Worm (Caenorhabditis elegans) whole organism, young adult: ENCODE data around the gene srw-129.
A peak's percentile ranks its signal among the peaks of the same experiment; 100 is the strongest.

ENCODE experiments used
- F37B4.10 ChIP-seq: fragments of 200-800 bp; sonication (Bioruptor generic); IDR thresholded peaks from 2 replicates; pipeline ENCODE4 v1.3.6; 2022; ENCODE audit warnings: missing genetic modification characterization, missing compliant biosample characterization
- F49E8.2 ChIP-seq: sonication (generic microtip); optimal IDR thresholded peaks from 3 replicates; lab custom pipeline; 2017; ENCODE audit warnings: missing genetic modification characterization, mild to moderate bottlenecking, missing compliant biosample characterization, antibody characterized with exemption, moderate library complexity; ENCODE audit not compliant: insufficient read depth
- F52B5.7 ChIP-seq: sonication (generic microtip); optimal IDR thresholded peaks from 2 replicates; lab custom pipeline; 2016; ENCODE audit warnings: mild to moderate bottlenecking, missing genetic modification characterization, missing compliant biosample characterization
- K11D2.4 ChIP-seq: fragments of 200-800 bp; sonication (Bioruptor generic); IDR thresholded peaks from 2 replicates; pipeline ENCODE4 v1.3.6; 2022; ENCODE audit warnings: missing genetic modification reagents, missing genetic modification characterization, missing compliant biosample characterization
- akir-1 ChIP-seq: fragments of 200-800 bp; sonication (Bioruptor generic); optimal IDR thresholded peaks from 2 replicates; lab custom pipeline; 2018; ENCODE audit warnings: mild to moderate bottlenecking, missing genetic modification characterization, moderate library complexity, missing compliant biosample characterization
- attf-3 ChIP-seq: fragments of 200-800 bp; sonication (Bioruptor generic); conservative IDR thresholded peaks from 2 replicates; pipeline ENCODE4 v1.3.6; 2022; ENCODE audit warnings: missing genetic modification reagents, missing genetic modification characterization, missing compliant biosample characterization
- attf-6 ChIP-seq: fragments of 200-800 bp; sonication (Bioruptor generic); IDR thresholded peaks from 2 replicates; pipeline ENCODE4 v1.3.6; 2022; ENCODE audit warnings: missing genetic modification reagents, missing genetic modification characterization, missing compliant biosample characterization
- ccch-3 ChIP-seq: fragments of 200-800 bp; sonication (Bioruptor generic); optimal IDR thresholded peaks from 2 replicates; lab custom pipeline; 2018; ENCODE audit warnings: mild to moderate bottlenecking, missing genetic modification characterization, missing compliant biosample characterization
- cebp-1 ChIP-seq, 2 experiments: fragments of 200-800 bp in 1 of 2; sonication (Bioruptor generic) in 1 of 2; sonication (generic microtip) in 1 of 2; IDR thresholded peaks in 1 of 2; optimal IDR thresholded peaks in 1 of 2; 2 replicates each; pipeline versions ENCODE4 v1.3.6 to Lab custom; 2017 to 2022; ENCODE audit warnings: missing compliant biosample characterization in 2 of 2, missing genetic modification characterization in 2 of 2, mild to moderate bottlenecking in 1 of 2, missing genetic modification reagents in 1 of 2, moderate library complexity in 1 of 2
- ceh-100 ChIP-seq: fragments of 200-800 bp; sonication (Bioruptor generic); IDR thresholded peaks from 2 replicates; pipeline ENCODE4 v1.3.6; 2022; ENCODE audit warnings: missing genetic modification reagents, missing genetic modification characterization, missing compliant biosample characterization
- ceh-27 ChIP-seq: fragments of 200-800 bp; sonication (Bioruptor generic); optimal IDR thresholded peaks from 2 replicates; lab custom pipeline; 2018; ENCODE audit warnings: mild to moderate bottlenecking, missing genetic modification characterization, moderate library complexity, missing compliant biosample characterization
- ceh-91 ChIP-seq: fragments of 200-800 bp; sonication (Bioruptor generic); IDR thresholded peaks from 2 replicates; pipeline ENCODE4 v1.3.6; 2022; ENCODE audit warnings: missing genetic modification reagents, missing genetic modification characterization, missing compliant biosample characterization
- chd-7 ChIP-seq: sonication (generic microtip); optimal IDR thresholded peaks from 2 replicates; lab custom pipeline; 2016; ENCODE audit warnings: mild to moderate bottlenecking, missing genetic modification characterization, moderate library complexity, missing compliant biosample characterization
- die-1 ChIP-seq: sonication (generic microtip); optimal IDR thresholded peaks from 2 replicates; lab custom pipeline; 2016; ENCODE audit warnings: missing genotype, mild to moderate bottlenecking, missing genetic modification characterization, missing compliant biosample characterization
- egl-18 ChIP-seq: fragments of 200-800 bp; sonication (Bioruptor generic); IDR thresholded peaks from 2 replicates; pipeline ENCODE4 v1.3.6; 2022; ENCODE audit warnings: missing genetic modification reagents, missing genetic modification characterization, missing compliant biosample characterization
- egl-44 ChIP-seq: fragments of 200-800 bp; sonication (Bioruptor generic); IDR thresholded peaks from 2 replicates; pipeline ENCODE4 v1.3.6; 2022; ENCODE audit warnings: missing genetic modification reagents, missing genetic modification characterization, missing compliant biosample characterization
- egrh-3 ChIP-seq: fragments of 200-800 bp; sonication (Bioruptor generic); IDR thresholded peaks from 2 replicates; pipeline ENCODE4 v1.3.6; 2022; ENCODE audit warnings: missing genetic modification reagents, missing genetic modification characterization, missing compliant biosample characterization
- hlh-12 ChIP-seq: sonication (generic microtip); optimal IDR thresholded peaks from 2 replicates; lab custom pipeline; 2016; ENCODE audit warnings: missing genetic modification characterization, missing compliant biosample characterization
- hmg-20 ChIP-seq: fragments of 200-800 bp; sonication (Bioruptor generic); IDR thresholded peaks from 2 replicates; pipeline ENCODE4 v1.3.6; 2022; ENCODE audit warnings: missing genetic modification reagents, missing genetic modification characterization, missing compliant biosample characterization
- hrde-1 ChIP-seq: sonication (generic microtip); optimal IDR thresholded peaks from 2 replicates; lab custom pipeline; 2016; ENCODE audit warnings: missing genetic modification characterization, mild to moderate bottlenecking, missing compliant biosample characterization, moderate library complexity, missing genotype, missing genetic modification reagents, borderline replicate concordance
- let-526 ChIP-seq: fragments of 200-800 bp; sonication (Bioruptor generic); IDR thresholded peaks from 2 replicates; pipeline ENCODE4 v1.3.6; 2022; ENCODE audit warnings: missing genetic modification reagents, missing genetic modification characterization, missing compliant biosample characterization
- let-607 ChIP-seq, 2 experiments: fragments of 200-800 bp in 1 of 2; sonication (Bioruptor generic) in 1 of 2; sonication (generic microtip) in 1 of 2; optimal IDR thresholded peaks; 2 replicates each; lab custom pipeline; 2016 to 2018; ENCODE audit warnings: mild to moderate bottlenecking in 2 of 2, missing compliant biosample characterization in 2 of 2, missing genetic modification characterization in 2 of 2, moderate library complexity in 2 of 2, missing genotype in 1 of 2
- madf-10 ChIP-seq: sonication (generic microtip); optimal IDR thresholded peaks from 2 replicates; lab custom pipeline; 2016; ENCODE audit warnings: mild to moderate bottlenecking, missing genetic modification characterization, missing compliant biosample characterization
- mel-28 ChIP-seq: sonication (generic microtip); optimal IDR thresholded peaks from 2 replicates; lab custom pipeline; 2016; ENCODE audit warnings: borderline replicate concordance, mild to moderate bottlenecking, missing genetic modification characterization, missing compliant biosample characterization
- nhr-80 ChIP-seq: sonication (generic microtip); optimal IDR thresholded peaks from 2 replicates; lab custom pipeline; 2016; ENCODE audit warnings: missing genetic modification characterization, missing compliant biosample characterization
- pbrm-1 ChIP-seq: fragments of 200-800 bp; sonication (Bioruptor generic); IDR thresholded peaks from 2 replicates; pipeline ENCODE4 v1.3.6; 2022; ENCODE audit warnings: missing genetic modification reagents, missing genetic modification characterization, missing compliant biosample characterization
- pha-4 ChIP-seq: fragments of 150-350 bp; sonication (generic microtip); optimal IDR thresholded peaks from 2 replicates; lab custom pipeline; 2014; ENCODE audit warnings: missing biosample characterization, missing genetic modification reagents, missing genetic modification characterization
- repo-1 ChIP-seq: sonication (generic microtip); optimal IDR thresholded peaks from 2 replicates; lab custom pipeline; 2017; ENCODE audit warnings: mild to moderate bottlenecking, missing genetic modification characterization, missing compliant biosample characterization
- tbp1 ChIP-seq: fragments of 200-800 bp; sonication (Bioruptor generic); optimal IDR thresholded peaks from 2 replicates; lab custom pipeline; 2018; ENCODE audit warnings: mild to moderate bottlenecking, missing genetic modification characterization, missing compliant biosample characterization
- tlf-1 ChIP-seq: fragments of 200-800 bp; sonication (Bioruptor generic); optimal IDR thresholded peaks from 2 replicates; lab custom pipeline; 2018; ENCODE audit warnings: mild to moderate bottlenecking, missing genetic modification characterization, missing compliant biosample characterization
- unc-62 ChIP-seq: fragments of 150-350 bp; optimal IDR thresholded peaks from 2 replicates; lab custom pipeline; 2014; ENCODE audit warnings: missing biosample characterization, missing genetic modification reagents, missing genetic modification characterization
- zfh-2 ChIP-seq: fragments of 200-800 bp; sonication (Bioruptor generic); conservative IDR thresholded peaks from 2 replicates; pipeline ENCODE4 v1.3.6; 2022; ENCODE audit warnings: missing genetic modification reagents, missing genetic modification characterization, missing compliant biosample characterization
- ztf-25 ChIP-seq: fragments of 200-800 bp; sonication (Bioruptor generic); IDR thresholded peaks from 2 replicates; pipeline ENCODE4 v1.3.6; 2022; ENCODE audit warnings: missing genetic modification reagents, missing genetic modification characterization, missing compliant biosample characterization

The srw-129 gene

ce11 chrV:3010468-3010867, 38.7 kb downstream of the srw-129 start, which contains the start of gene srw-136 (continued):
- no peak for TF ChIP-seq let-607 (tag; optimal IDR thresholded peaks at IDR 0.05; lab: Kevin White, UChicago)
- TF ChIP-seq mel-28 (tag; lab: Kevin White, UChicago), result no peak
- no peak for TF ChIP-seq akir-1 (GFP tag; lab: Kevin White, UChicago)
- TF ChIP-seq hlh-12 (tag; lab: Kevin White, UChicago), result no peak
- TF ChIP-seq madf-10 (tag; lab: Kevin White, UChicago), result no peak

- TF ChIP-seq ccch-3 (GFP tag; lab: Kevin White, UChicago) (no peak), F52B5.7 (tag; lab: Kevin White, UChicago) (no peak), egl-44 (GFP tag; lab: Robert Waterston, UW) (no peak), repo-1 (tag; lab: Kevin White, UChicago) (no peak), hlh-12 (tag; lab: Kevin White, UChicago) (no peak), let-526 (GFP tag; lab: Robert Waterston, UW) (no peak), tbp1 (GFP tag; lab: Kevin White, UChicago) (no peak), K11D2.4 (GFP tag; lab: Robert Waterston, UW) (no peak), akir-1 (GFP tag; lab: Kevin White, UChicago) (no peak), attf-6 (no peak), hmg-20 (GFP tag; lab: Robert Waterston, UW) (no peak), egl-18 (no peak), chd-7 (tag; lab: Kevin White, UChicago) (no peak), F49E8.2 (tag; lab: Kevin White, UChicago) (no peak), madf-10 (tag; lab: Kevin White, UChicago) (no peak), ceh-100 (GFP tag; lab: Robert Waterston, UW) (no peak), F37B4.10 (GFP tag; lab: Robert Waterston, UW) (no peak)
These were observed 39.6 kb downstream of the srw-129 start, which contains the start of gene srw-135 for ce11 chrV:3011394-3011793. Gene srw-135, minus strand, starts transcription at chrV:3011494.

- TF ChIP-seq ceh-27, result no peak
- TF ChIP-seq hrde-1 (tag; lab: Kevin White, UChicago), result no peak
- no peak for TF ChIP-seq attf-3 (GFP tag; lab: Robert Waterston, UW)
- no peak for TF ChIP-seq ceh-91 (GFP tag; lab: Robert Waterston, UW)
- TF ChIP-seq tlf-1 (GFP tag; lab: Kevin White, UChicago), result no peak
- TF ChIP-seq pha-4 (tag; lab: Kevin White, UChicago), result no peak
- TF ChIP-seq die-1 (tag; lab: Kevin White, UChicago), result no peak
- TF ChIP-seq egrh-3 (GFP tag; lab: Robert Waterston, UW), result no peak
- no peak for TF ChIP-seq ztf-25 (GFP tag; lab: Robert Waterston, UW)
- TF ChIP-seq, all 124 proteins: peak for 0
These were observed 42.4 kb downstream of the srw-129 start, which contains the start of gene K12D9.1 for ce11 chrV:3014185-3014584. Gene K12D9.1, plus strand, starts transcription at chrV:3014485.

- TF ChIP-seq cebp-1 (GFP tag; IDR thresholded peaks at IDR 0.05; lab: Robert Waterston, UW), result no peak
- TF ChIP-seq cebp-1 (tag; optimal IDR thresholded peaks at IDR 0.05; lab: Kevin White, UChicago), result no peak
- no peak for TF ChIP-seq unc-62
- no peak for TF ChIP-seq pbrm-1 (GFP tag; lab: Robert Waterston, UW)
- TF ChIP-seq zfh-2 (GFP tag; lab: Robert Waterston, UW), result peak; percentile 67
- no peak for TF ChIP-seq nhr-80
- TF ChIP-seq, all 124 proteins: peak for 1
These were observed 46.2 kb downstream of the srw-129 start for ce11 chrV:3017930-3018329.
